Fruit fly (Drosophila melanogaster): Measurements from ENCODE around the gene CG1662.

CG1662 gene

DNA sequence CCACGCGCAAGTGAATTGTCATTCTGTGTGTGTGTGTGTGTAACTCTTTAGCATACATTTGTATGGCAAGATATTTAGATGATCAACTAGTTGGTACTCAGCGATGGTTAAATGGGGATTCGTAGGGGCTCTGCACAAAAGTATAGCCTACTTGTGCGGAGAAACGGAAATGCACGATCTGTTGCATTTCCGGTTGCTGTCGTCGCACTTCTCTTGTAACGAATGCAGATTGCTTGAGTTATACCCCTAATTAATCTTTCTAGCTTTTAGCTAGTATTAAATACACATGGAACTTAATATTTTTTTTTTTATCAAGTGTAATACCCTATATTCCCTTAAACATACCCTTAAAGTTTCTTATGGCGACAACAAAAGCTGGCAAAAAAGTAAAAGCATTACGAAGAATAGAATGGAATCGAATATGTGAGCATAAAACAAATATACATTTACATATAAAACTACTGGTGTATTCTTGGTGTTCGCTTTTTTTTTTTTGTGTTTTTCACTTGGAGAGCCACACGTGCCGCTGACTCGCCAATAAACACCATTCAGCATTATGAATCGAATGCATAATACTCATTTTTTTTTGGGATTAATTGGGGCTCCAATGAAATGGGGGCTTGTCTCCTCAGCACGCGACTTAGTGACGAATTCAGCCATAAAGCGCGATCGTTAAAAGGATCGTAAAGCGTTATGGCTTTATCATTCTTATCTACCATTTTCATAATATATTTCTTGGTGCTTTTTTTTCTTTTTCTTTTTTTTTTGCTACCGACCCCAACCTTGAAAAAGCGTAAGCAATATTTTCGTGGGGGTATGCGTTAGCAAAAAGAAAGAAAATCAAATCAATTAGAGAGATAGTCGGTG is 4.0 kb downstream of the CG1662 start (continued):
- TF ChIP-seq cg (GFP tag; optimal IDR thresholded peaks at IDR 0.05) (peak; percentile 5), NfI (GFP tag; optimal IDR thresholded peaks at IDR 0.05) (peak; percentile 21)

DNA sequence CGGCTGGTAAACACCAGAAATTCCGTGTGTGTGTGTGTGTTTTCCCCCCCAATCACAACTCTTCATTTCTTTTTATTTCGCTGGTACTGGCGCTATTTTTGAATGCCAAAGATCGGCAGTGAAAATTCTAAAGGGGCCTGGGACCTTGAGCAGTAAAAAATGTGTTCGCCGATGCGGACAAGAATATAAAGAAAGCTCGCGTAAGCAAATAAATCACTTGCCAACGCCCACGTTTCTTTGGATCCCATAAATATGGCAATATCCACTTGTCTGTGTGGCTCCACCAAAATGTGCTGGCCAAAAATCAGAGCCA is 4.6 kb downstream of the CG1662 start:
- TF ChIP-seq CG3995 (GFP tag; optimal IDR thresholded peaks at IDR 0.05) = no peak
- no peak for TF ChIP-seq ATbp (GFP tag; optimal IDR thresholded peaks at IDR 0.05)
- TF ChIP-seq sd (tag; optimal IDR thresholded peaks at IDR 0.05) = peak; percentile 70
- TF ChIP-seq z (GFP tag; IDR thresholded peaks at IDR 0.05) = 0 out of 3 replicates have a peak, but pooled peaks have one; percentile 11
- TF ChIP-seq PHDP (tag; optimal IDR thresholded peaks at IDR 0.05) = no peak
- TF ChIP-seq CG10543 (GFP tag; optimal IDR thresholded peaks at IDR 0.05) = peak; percentile 17
- peak; percentile 53 for TF ChIP-seq Med (GFP tag)
- no peak for TF ChIP-seq CG5180 (GFP tag; optimal IDR thresholded peaks at IDR 0.05)
- TF ChIP-seq gcm (GFP tag; optimal IDR thresholded peaks at IDR 0.05) = no peak
- no peak for TF ChIP-seq Sry-β (GFP tag; optimal IDR thresholded peaks at IDR 0.05)
- TF ChIP-seq sr (GFP tag; IDR thresholded peaks at IDR 0.05) = peak; percentile 58; the same call in 2 of the 3 replicates
- TF ChIP-seq CG9932 (GFP tag; IDR thresholded peaks at IDR 0.05) = no peak
- TF ChIP-seq abd-A (tag; optimal IDR thresholded peaks at IDR 0.05) = peak; percentile 15

DNA sequence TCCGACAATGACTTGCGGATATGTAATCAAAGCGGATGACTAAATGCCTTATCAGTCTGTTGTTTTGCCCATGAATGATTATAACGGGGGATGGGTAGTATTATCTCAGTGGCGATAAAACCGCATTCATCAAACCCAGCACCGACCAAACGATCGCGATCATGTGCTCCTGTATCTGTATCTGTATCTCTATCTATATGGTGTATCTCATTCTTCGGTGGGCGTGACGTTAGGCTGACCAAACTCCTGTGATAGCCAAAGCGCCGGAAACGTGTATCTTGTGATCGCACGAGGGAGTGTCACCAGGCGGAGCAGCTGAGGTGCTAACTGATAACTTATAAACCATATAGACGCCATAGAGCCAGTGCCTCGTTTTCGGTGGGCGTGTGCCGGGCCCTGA is 5.4 kb downstream of the CG1662 start:
- TF ChIP-seq tin (GFP tag; optimal IDR thresholded peaks at IDR 0.05) (no peak), Myb (GFP tag; optimal IDR thresholded peaks at IDR 0.05) (no peak), grn (GFP tag; optimal IDR thresholded peaks at IDR 0.05) (peak; percentile 68), Aef1 (GFP tag; IDR thresholded peaks at IDR 0.05) (no peak), CG34376 (GFP tag; optimal IDR thresholded peaks at IDR 0.05) (peak; percentile 73), CG10543 (GFP tag; optimal IDR thresholded peaks at IDR 0.05) (peak; percentile 18), lab (GFP tag; optimal IDR thresholded peaks at IDR 0.05) (peak; percentile 43), Med (GFP tag) (peak; percentile 67), exex (tag; optimal IDR thresholded peaks at IDR 0.05) (peak; percentile 72), Hey (tag; optimal IDR thresholded peaks at IDR 0.05) (peak; percentile 50), sug (tag; optimal IDR thresholded peaks at IDR 0.05) (peak; percentile 69), ranshi (GFP tag; IDR thresholded peaks at IDR 0.05) (no peak), mirr (GFP tag; optimal IDR thresholded peaks at IDR 0.05) (peak; percentile 81), gem (tag; optimal IDR thresholded peaks at IDR 0.05) (no peak), cwo (GFP tag; optimal IDR thresholded peaks at IDR 0.05) (peak; percentile 86)

DNA sequence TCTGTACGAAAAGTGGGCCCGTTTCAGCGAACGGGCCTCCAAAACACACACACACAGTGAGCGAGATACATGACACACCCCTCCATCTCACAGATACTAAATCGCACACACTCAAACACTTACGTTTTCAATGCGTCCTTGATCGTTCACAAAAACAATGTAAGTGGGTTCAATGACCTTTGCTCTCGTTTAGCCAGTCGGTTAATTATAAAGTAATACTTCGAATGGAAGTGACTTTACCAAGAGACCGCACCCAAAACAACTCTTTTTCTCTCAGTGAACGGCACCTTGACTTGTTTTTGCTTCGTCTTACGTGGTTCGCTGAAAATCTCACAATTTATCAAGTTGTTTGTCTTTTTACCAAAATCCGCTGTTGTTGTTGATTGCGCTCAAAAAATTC is 7.0 kb downstream of the CG1662 start:
- TF ChIP-seq CHES-1-like (GFP tag; optimal IDR thresholded peaks at IDR 0.05) (no peak), maf-S (GFP tag; optimal IDR thresholded peaks at IDR 0.05) (no peak), CG11696 (GFP tag; IDR thresholded peaks at IDR 0.05) (0 out of 2 replicates have a peak, but pooled peaks have one; percentile 2), lola (GFP tag; optimal IDR thresholded peaks at IDR 0.05) (no peak), Drgx (GFP tag; IDR thresholded peaks at IDR 0.05) (0 out of 2 replicates have a peak, but pooled peaks have one; percentile 24), chn (GFP tag; optimal IDR thresholded peaks at IDR 0.05) (no peak), Rfx (GFP tag; IDR thresholded peaks at IDR 0.05) (0 out of 2 replicates have a peak, but pooled peaks have one; percentile 19), cg (GFP tag; optimal IDR thresholded peaks at IDR 0.05) (peak; percentile 16), peb (GFP tag; IDR thresholded peaks at IDR 0.05) (no peak), Bdp1 (GFP tag; optimal IDR thresholded peaks at IDR 0.05) (no peak), Dip3 (GFP tag; optimal IDR thresholded peaks at IDR 0.05) (no peak), CG31388 (GFP tag; optimal IDR thresholded peaks at IDR 0.05) (no peak), ab (GFP tag; optimal IDR thresholded peaks at IDR 0.05) (no peak), CG17359 (tag; optimal IDR thresholded peaks at IDR 0.05) (no peak), HLH4C (GFP tag; IDR thresholded peaks at IDR 0.05; ENCODE audit: partially characterized antibody) (no peak), CG8290 (GFP tag; optimal IDR thresholded peaks at IDR 0.05) (no peak), CG8290 (tag; optimal IDR thresholded peaks at IDR 0.05) (peak in 1 of 2 experiments; percentile 43), CG6689 (GFP tag; IDR thresholded peaks at IDR 0.05) (no peak), lilli (GFP tag; optimal IDR thresholded peaks at IDR 0.05) (no peak)

Data from whole organism, embryonic.